Fruit fly (Drosophila melanogaster) whole organism, embryonic: ENCODE results near the gene Elp3.

Source experiments
- Bdp1 ChIP-seq: fragments of 200-800 bp; sonication (Bioruptor generic); optimal IDR thresholded peaks from 3 replicates; lab custom pipeline; 2016; ENCODE audit warnings: missing biosample characterization, missing genetic modification characterization
- CG10366 ChIP-seq: fragments of 200-800 bp; sonication (Bioruptor generic); IDR thresholded peaks from 2 replicates; pipeline ENCODE4 v1.3.6; 2022; ENCODE audit warnings: missing biosample characterization, missing genetic modification characterization
- CG10431 ChIP-seq: fragments of 200-800 bp; sonication (Bioruptor generic); optimal IDR thresholded peaks from 3 replicates; lab custom pipeline; 2018; ENCODE audit warnings: missing biosample characterization, mild to moderate bottlenecking, missing genetic modification characterization
- CG10462 ChIP-seq: fragments of 200-800 bp; sonication (Bioruptor generic); optimal IDR thresholded peaks from 2 replicates; lab custom pipeline; 2016; ENCODE audit warnings: missing biosample characterization, missing genetic modification characterization
- CG11504 ChIP-seq: fragments of 200-800 bp; sonication (Bioruptor generic); optimal IDR thresholded peaks from 3 replicates; lab custom pipeline; 2019; ENCODE audit warnings: missing biosample characterization, mild to moderate bottlenecking, missing genetic modification characterization, moderate library complexity
- CG12659 ChIP-seq: fragments of 200-800 bp; sonication (Bioruptor generic); optimal IDR thresholded peaks from 3 replicates; lab custom pipeline; 2017; ENCODE audit warnings: mild to moderate bottlenecking, missing biosample characterization, missing genetic modification reagents, missing genetic modification characterization
- CG14050 ChIP-seq: fragments of 200-800 bp; sonication (Bioruptor generic); IDR thresholded peaks from 3 replicates; pipeline ENCODE4 v1.3.6; 2022; ENCODE audit warnings: missing biosample characterization, missing genetic modification characterization
- CG14860 ChIP-seq: fragments of 200-800 bp; sonication (Bioruptor generic); IDR thresholded peaks from 3 replicates; pipeline ENCODE4 v1.3.6; 2022; ENCODE audit warnings: missing biosample characterization, missing genetic modification characterization; ENCODE audit not compliant: partially characterized antibody
- CG16815 ChIP-seq: fragments of 200-800 bp; sonication (Bioruptor generic); optimal IDR thresholded peaks from 3 replicates; lab custom pipeline; 2017; ENCODE audit warnings: missing biosample characterization, mild to moderate bottlenecking, missing genetic modification characterization
- CG18764 ChIP-seq: fragments of 200-800 bp; sonication (Bioruptor generic); optimal IDR thresholded peaks from 3 replicates; lab custom pipeline; 2016; ENCODE audit warnings: missing biosample characterization, missing genetic modification characterization
- CG30403 ChIP-seq: fragments of 200-800 bp; sonication (Bioruptor generic); optimal IDR thresholded peaks from 3 replicates; lab custom pipeline; 2016; ENCODE audit warnings: missing biosample characterization, missing genetic modification characterization
- CG34376 ChIP-seq: fragments of 200-800 bp; sonication (Bioruptor generic); optimal IDR thresholded peaks from 2 replicates; lab custom pipeline; 2018; ENCODE audit warnings: missing biosample characterization, mild to moderate bottlenecking, missing genetic modification characterization
- CG43689 ChIP-seq: fragments of 200-800 bp; sonication (Bioruptor generic); IDR thresholded peaks from 2 replicates; pipeline ENCODE4 v1.3.6; 2022; ENCODE audit warnings: missing biosample characterization, missing genetic modification characterization
- CG4404 ChIP-seq: fragments of 200-800 bp; sonication (Bioruptor generic); IDR thresholded peaks from 2 replicates; pipeline ENCODE4 v1.3.6; 2022; ENCODE audit warnings: missing biosample characterization, missing genetic modification characterization
- CG6689 ChIP-seq: fragments of 200-800 bp; sonication (Bioruptor generic); IDR thresholded peaks from 2 replicates; pipeline ENCODE4 v1.3.6; 2022; ENCODE audit warnings: missing biosample characterization, missing genetic modification characterization
- CG6813 ChIP-seq: fragments of 200-800 bp; sonication (Bioruptor generic); optimal IDR thresholded peaks from 2 replicates; lab custom pipeline; 2017; ENCODE audit warnings: missing biosample characterization, missing genetic modification characterization, mild to moderate bottlenecking, moderate library complexity, missing genetic modification reagents
- CG8089 ChIP-seq: fragments of 200-800 bp; sonication (Bioruptor generic); optimal IDR thresholded peaks from 3 replicates; lab custom pipeline; 2016; ENCODE audit warnings: missing biosample characterization, missing genetic modification characterization
- Dad ChIP-seq: fragments of 200-800 bp; sonication (Bioruptor generic); optimal IDR thresholded peaks from 3 replicates; lab custom pipeline; 2016; ENCODE audit warnings: missing biosample characterization, missing genetic modification characterization
- Dp ChIP-seq: fragments of 200-800 bp; sonication (Bioruptor generic); optimal IDR thresholded peaks from 2 replicates; lab custom pipeline; 2018; ENCODE audit warnings: missing biosample characterization, mild to moderate bottlenecking, missing genetic modification characterization, moderate library complexity
- GATAe ChIP-seq: fragments of 200-800 bp; sonication (Bioruptor generic); conservative IDR thresholded peaks from 2 replicates; pipeline ENCODE4 v1.3.6; 2022; ENCODE audit warnings: missing biosample characterization, missing genetic modification characterization
- H2.0 ChIP-seq: fragments of 200-800 bp; sonication (Bioruptor generic); IDR thresholded peaks from 2 replicates; pipeline ENCODE4 v1.3.6; 2022; ENCODE audit warnings: missing biosample characterization, missing genetic modification characterization
- Hand ChIP-seq: fragments of 200-800 bp; sonication (Bioruptor generic); optimal IDR thresholded peaks from 2 replicates; lab custom pipeline; 2017; ENCODE audit warnings: mild to moderate bottlenecking, missing biosample characterization, missing genetic modification reagents, missing genetic modification characterization
- HmgZ ChIP-seq: fragments of 200-800 bp; sonication (Bioruptor generic); optimal IDR thresholded peaks from 2 replicates; lab custom pipeline; 2018; ENCODE audit warnings: missing biosample characterization, mild to moderate bottlenecking, missing genetic modification characterization
- Hmx ChIP-seq: fragments of 200-800 bp; sonication (Bioruptor generic); optimal IDR thresholded peaks from 2 replicates; lab custom pipeline; 2016; ENCODE audit warnings: missing biosample characterization, missing genetic modification characterization
- Kr ChIP-seq: fragments of 200-800 bp; sonication (Bioruptor generic); optimal IDR thresholded peaks from 2 replicates; lab custom pipeline; 2017; ENCODE audit warnings: missing biosample characterization, mild to moderate bottlenecking, missing genetic modification characterization
- NC2β ChIP-seq: fragments of 200-800 bp; sonication (Bioruptor generic); optimal IDR thresholded peaks from 2 replicates; lab custom pipeline; 2016; ENCODE audit warnings: missing biosample characterization, missing genetic modification characterization
- Oaz ChIP-seq: fragments of 200-800 bp; sonication (Bioruptor generic); IDR thresholded peaks from 2 replicates; pipeline ENCODE4 v1.3.6; 2022; ENCODE audit warnings: missing biosample characterization, missing genetic modification characterization
- Ptx1 ChIP-seq: fragments of 200-800 bp; sonication (Bioruptor generic); IDR thresholded peaks from 2 replicates; pipeline ENCODE4 v1.3.6; 2022; ENCODE audit warnings: missing biosample characterization, missing genetic modification characterization
- Ssrp ChIP-seq: fragments of 200-800 bp; sonication (Bioruptor generic); optimal IDR thresholded peaks from 2 replicates; lab custom pipeline; 2018; ENCODE audit warnings: missing biosample characterization, mild to moderate bottlenecking, missing genetic modification characterization, moderate library complexity
- Stat92E ChIP-seq, 3 experiments: fragments of >200 bp in 2 of 3; fragments of 200-800 bp in 1 of 3; sonication (Bioruptor generic) in 1 of 3; optimal IDR thresholded peaks; 2 replicates each; lab custom pipeline; 2017 to 2019; ENCODE audit warnings: missing biosample characterization in 3 of 3, missing genetic modification characterization in 3 of 3, mild to moderate bottlenecking in 1 of 3, moderate library complexity in 1 of 3
- Taf1 ChIP-seq: fragments of 200-800 bp; sonication (Bioruptor generic); IDR thresholded peaks from 2 replicates; pipeline ENCODE4 v1.3.6; 2022; ENCODE audit warnings: missing biosample characterization, missing genetic modification characterization
- ash1 ChIP-seq: fragments of 200-800 bp; sonication (Bioruptor generic); optimal IDR thresholded peaks from 2 replicates; lab custom pipeline; 2018; ENCODE audit warnings: missing biosample characterization, mild to moderate bottlenecking, missing genetic modification characterization
- az2 ChIP-seq: fragments of 200-800 bp; sonication (Bioruptor generic); optimal IDR thresholded peaks from 3 replicates; lab custom pipeline; 2016; ENCODE audit warnings: missing biosample characterization, missing genetic modification characterization
- dmrt11E ChIP-seq: fragments of 200-800 bp; sonication (Bioruptor generic); optimal IDR thresholded peaks from 3 replicates; lab custom pipeline; 2018; ENCODE audit warnings: missing biosample characterization, mild to moderate bottlenecking, missing genetic modification characterization, moderate library complexity
- gcm ChIP-seq: fragments of 200-800 bp; sonication (Bioruptor generic); optimal IDR thresholded peaks from 2 replicates; lab custom pipeline; 2019; ENCODE audit warnings: missing biosample characterization, mild to moderate bottlenecking, missing genetic modification characterization, moderate library complexity
- inv ChIP-seq: fragments of 200-800 bp; sonication (Bioruptor generic); IDR thresholded peaks from 2 replicates; pipeline ENCODE4 v1.3.6; 2022; ENCODE audit warnings: missing biosample characterization, missing genetic modification characterization; ENCODE audit not compliant: partially characterized antibody
- lab ChIP-seq: fragments of 200-800 bp; sonication (Bioruptor generic); optimal IDR thresholded peaks from 3 replicates; lab custom pipeline; 2017; ENCODE audit warnings: missing biosample characterization, missing genetic modification characterization, mild to moderate bottlenecking, moderate library complexity, missing genetic modification reagents
- mam ChIP-seq: fragments of 200-800 bp; sonication (Bioruptor generic); optimal IDR thresholded peaks from 3 replicates; lab custom pipeline; 2016; ENCODE audit warnings: missing biosample characterization, missing genetic modification characterization
- p53 ChIP-seq: fragments of 200-800 bp; sonication (Bioruptor generic); optimal IDR thresholded peaks from 2 replicates; lab custom pipeline; 2016; ENCODE audit warnings: missing biosample characterization, missing genetic modification characterization
- phol ChIP-seq: fragments of 200-800 bp; sonication (Bioruptor generic); optimal IDR thresholded peaks from 3 replicates; lab custom pipeline; 2018; ENCODE audit warnings: missing biosample characterization, mild to moderate bottlenecking, missing genetic modification characterization, moderate library complexity
- pum ChIP-seq: fragments of 200-800 bp; sonication (Bioruptor generic); optimal IDR thresholded peaks from 2 replicates; lab custom pipeline; 2016; ENCODE audit warnings: missing biosample characterization, missing genetic modification characterization
- ranshi ChIP-seq: fragments of 200-800 bp; sonication (Bioruptor generic); IDR thresholded peaks from 2 replicates; pipeline ENCODE4 v1.3.6; 2022; ENCODE audit warnings: missing biosample characterization, missing genetic modification characterization
- scrt ChIP-seq: fragments of 200-800 bp; sonication (Bioruptor generic); optimal IDR thresholded peaks from 2 replicates; lab custom pipeline; 2018; ENCODE audit warnings: missing biosample characterization, mild to moderate bottlenecking, missing genetic modification characterization, moderate library complexity
- sd ChIP-seq: fragments of 200-800 bp; sonication (Bioruptor generic); optimal IDR thresholded peaks from 3 replicates; lab custom pipeline; 2018; ENCODE audit warnings: missing biosample characterization, mild to moderate bottlenecking, missing genetic modification characterization, moderate library complexity
- seq ChIP-seq: fragments of 200-800 bp; sonication (Bioruptor generic); IDR thresholded peaks from 2 replicates; pipeline ENCODE4 v1.3.6; 2022; ENCODE audit warnings: missing biosample characterization, missing genetic modification characterization
- sna ChIP-seq: fragments of 200-800 bp; sonication (Bioruptor generic); IDR thresholded peaks from 2 replicates; pipeline ENCODE4 v1.3.6; 2022; ENCODE audit warnings: missing biosample characterization, missing genetic modification characterization; ENCODE audit not compliant: partially characterized antibody
- sqz ChIP-seq: fragments of 200-800 bp; sonication (Bioruptor generic); optimal IDR thresholded peaks from 3 replicates; lab custom pipeline; 2018; ENCODE audit warnings: missing biosample characterization, mild to moderate bottlenecking, missing genetic modification characterization
- tin ChIP-seq: fragments of 200-800 bp; sonication (Bioruptor generic); optimal IDR thresholded peaks from 3 replicates; lab custom pipeline; 2016; ENCODE audit warnings: missing biosample characterization, missing genetic modification characterization
- trh ChIP-seq: fragments of 200-800 bp; sonication (Bioruptor generic); optimal IDR thresholded peaks from 2 replicates; lab custom pipeline; 2016; ENCODE audit warnings: missing biosample characterization, missing genetic modification characterization
- zfh2 ChIP-seq: fragments of 200-800 bp; sonication (Bioruptor generic); optimal IDR thresholded peaks from 2 replicates; lab custom pipeline; 2016; ENCODE audit warnings: missing biosample characterization, missing genetic modification characterization

Gene Elp3

DNA sequence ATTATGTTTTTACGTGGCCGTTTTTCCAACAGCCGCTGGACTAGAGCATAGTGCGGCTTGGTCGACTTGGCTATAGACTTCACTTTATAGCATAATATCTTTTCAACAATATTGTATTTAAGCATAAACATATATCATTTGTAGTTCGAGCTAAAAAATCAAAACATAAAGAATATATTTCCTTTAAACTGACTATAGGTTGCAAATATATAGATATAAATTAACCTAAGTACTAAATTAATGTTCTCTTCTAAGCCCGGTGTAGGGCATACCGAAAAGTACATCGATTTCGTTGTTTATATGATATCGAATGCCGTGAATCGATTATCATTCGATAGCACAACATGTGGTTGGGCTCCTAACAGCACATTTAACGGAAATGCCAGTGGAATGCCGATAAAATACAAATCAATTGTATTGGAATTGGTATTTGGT is 4.1 kb downstream of the Elp3 start, which contains the start of gene MFS18 (continued):
- TF ChIP-seq sna (GFP tag; lab: Robert Waterston, UW) (peak; percentile 43; the same call in 1 of the 2 replicates), CG30403 (GFP tag; lab: Kevin White, UChicago) (peak; percentile 98), CG14050 (peak; percentile 98), CG4404 (GFP tag; lab: Robert Waterston, UW) (peak; percentile 98), lab (GFP tag; lab: Kevin White, UChicago) (peak; percentile 99), GATAe (peak; percentile 97), inv (GFP tag; lab: Robert Waterston, UW) (peak; percentile 48), scrt (peak; percentile 96), Ssrp (peak; percentile 93), Dad (GFP tag; lab: Kevin White, UChicago) (peak; percentile 88), dmrt11E (peak; percentile 95), mam (peak; percentile 97), ash1 (peak; percentile 90), CG10366 (GFP tag; lab: Robert Waterston, UW) (peak; percentile 98), zfh2 (GFP tag; lab: Kevin White, UChicago) (peak; percentile 84), Dp (peak; percentile 43), sd (tag; lab: Kevin White, UChicago) (peak; percentile 98), CG16815 (GFP tag; lab: Kevin White, UChicago) (peak; percentile 93), trh (peak; percentile 92), CG18764 (GFP tag; lab: Kevin White, UChicago) (peak; percentile 99), sqz (GFP tag; lab: Kevin White, UChicago) (no peak), pum (GFP tag; lab: Kevin White, UChicago) (peak; percentile 80), CG10431 (GFP tag; lab: Kevin White, UChicago) (peak; percentile 57), CG10462 (peak; percentile 94), CG6813 (GFP tag; lab: Kevin White, UChicago) (peak; percentile 98), phol (tag; lab: Kevin White, UChicago) (peak; percentile 99), CG14860 (GFP tag; lab: Robert Waterston, UW) (peak; percentile 74; the same call in 2 of the 3 replicates), Kr (GFP tag; lab: Kevin White, UChicago) (no peak), CG12659 (GFP tag; lab: Kevin White, UChicago) (peak; percentile 97), Hand (peak; percentile 89), CG8089 (GFP tag; lab: Kevin White, UChicago) (peak; percentile 71), p53 (GFP tag; lab: Kevin White, UChicago) (peak; percentile 15), Bdp1 (GFP tag; lab: Kevin White, UChicago) (peak; percentile 79), H2.0 (GFP tag; lab: Robert Waterston, UW) (peak; percentile 98), gcm (GFP tag; lab: Kevin White, UChicago) (peak; percentile 96), Hmx (GFP tag; lab: Kevin White, UChicago) (peak; percentile 79), CG6689 (GFP tag; lab: Robert Waterston, UW) (peak; percentile 99), Oaz (GFP tag; lab: Robert Waterston, UW) (peak; percentile 97), seq (GFP tag; lab: Robert Waterston, UW) (peak; percentile 99), Stat92E (GFP tag; optimal IDR thresholded peaks at IDR 0.05; lab: Kevin White, UChicago) (peak in 1 of 3 experiments; percentile 96), CG43689 (peak; percentile 96), CG11504 (tag; lab: Kevin White, UChicago) (peak; percentile 94), HmgZ (tag; lab: Kevin White, UChicago) (peak; percentile 96), CG34376 (peak; percentile 96), Taf1 (GFP tag; lab: Robert Waterston, UW) (peak; percentile 96), tin (GFP tag; lab: Kevin White, UChicago) (peak; percentile 99), Ptx1 (GFP tag; lab: Robert Waterston, UW) (peak; percentile 99), NC2β (peak; percentile 66), ranshi (GFP tag; lab: Robert Waterston, UW) (peak; percentile 99), az2 (GFP tag; lab: Kevin White, UChicago) (peak; percentile 97)
